Fruit fly (Drosophila melanogaster) whole organism, embryonic: ENCODE data around the gene Catsup.

Source experiments
- Asciz ChIP-seq: fragments of 200-800 bp; sonication (Bioruptor generic); optimal IDR thresholded peaks from 2 replicates; lab custom pipeline; 2017; ENCODE audit warnings: missing biosample characterization, mild to moderate bottlenecking, missing genetic modification characterization, missing genetic modification reagents
- CG13424 ChIP-seq: fragments of 200-800 bp; sonication (Bioruptor generic); optimal IDR thresholded peaks from 2 replicates; lab custom pipeline; 2019; ENCODE audit warnings: missing biosample characterization, mild to moderate bottlenecking, missing genetic modification characterization, moderate library complexity
- Camta ChIP-seq: fragments of 200-800 bp; sonication (Bioruptor generic); optimal IDR thresholded peaks from 2 replicates; lab custom pipeline; 2016; ENCODE audit warnings: missing biosample characterization, missing genetic modification characterization
- Kr ChIP-seq: fragments of 200-800 bp; sonication (Bioruptor generic); optimal IDR thresholded peaks from 2 replicates; lab custom pipeline; 2017; ENCODE audit warnings: missing biosample characterization, mild to moderate bottlenecking, missing genetic modification characterization
- Med ChIP-seq: fragments of 200-800 bp; sonication (Bioruptor generic); peaks from one replicate; lab custom pipeline; 2016; ENCODE audit warnings: missing biosample characterization, missing genetic modification characterization, mild to moderate bottlenecking, inconsistent platforms, moderate library complexity
- crc ChIP-seq: fragments of 200-800 bp; sonication (Bioruptor generic); optimal IDR thresholded peaks from 2 replicates; lab custom pipeline; 2016; ENCODE audit warnings: missing biosample characterization, missing genetic modification characterization
- danr ChIP-seq: fragments of 200-800 bp; sonication (Bioruptor generic); IDR thresholded peaks from 2 replicates; pipeline ENCODE4 v1.3.6; 2022; ENCODE audit warnings: missing biosample characterization, missing genetic modification characterization
- her ChIP-seq: fragments of 200-800 bp; sonication (Bioruptor generic); optimal IDR thresholded peaks from 2 replicates; lab custom pipeline; 2016; ENCODE audit warnings: missing biosample characterization, missing genetic modification characterization
- sima ChIP-seq: fragments of 200-800 bp; sonication (Bioruptor generic); optimal IDR thresholded peaks from 2 replicates; lab custom pipeline; 2016; ENCODE audit warnings: missing biosample characterization, missing genetic modification characterization
- sug ChIP-seq: fragments of 200-800 bp; optimal IDR thresholded peaks from 2 replicates; lab custom pipeline; 2019; ENCODE audit warnings: missing biosample characterization, mild to moderate bottlenecking, missing genetic modification characterization, moderate library complexity
- toy ChIP-seq: fragments of 200-800 bp; sonication (Bioruptor generic); IDR thresholded peaks from 2 replicates; pipeline ENCODE4 v1.3.6; 2022; ENCODE audit warnings: missing biosample characterization, missing genetic modification characterization

DNA sequence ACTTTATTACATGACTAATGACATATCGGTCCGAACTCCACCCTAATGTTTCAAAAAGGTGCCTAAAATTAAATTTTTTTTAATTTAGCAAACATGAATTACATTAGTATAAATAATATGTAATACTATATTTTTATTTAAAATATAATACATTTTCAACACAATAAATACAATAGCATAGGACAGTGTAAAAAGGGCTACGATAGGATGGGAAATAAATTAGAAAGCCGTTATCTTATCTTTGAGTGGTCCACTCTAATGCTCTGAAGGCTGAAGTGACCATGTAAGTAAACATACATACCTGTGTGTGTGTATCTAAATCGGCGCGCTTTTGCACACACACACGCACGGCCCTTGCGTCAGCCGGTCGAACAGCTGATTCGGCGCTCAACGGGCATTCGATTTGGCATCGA, 38.7 kb upstream of the Catsup start, which contains the start of gene CG31793:
- TF ChIP-seq toy (no peak), crc (no peak), her (GFP tag; lab: Kevin White, UChicago) (no peak), Asciz (peak; percentile 39), Med (GFP tag; lab: Kevin White, UChicago) (peak; percentile 84), sima (no peak), Camta (GFP tag; lab: Kevin White, UChicago) (no peak), danr (GFP tag; lab: Robert Waterston, UW) (no peak), sug (tag; lab: Kevin White, UChicago) (peak; percentile 68), CG13424 (tag; lab: Kevin White, UChicago) (peak; percentile 60), Kr (GFP tag; lab: Kevin White, UChicago) (no peak)
